Fruit fly (Drosophila melanogaster): Measurements from ENCODE around the gene LManVI.

The LManVI gene

DNA sequence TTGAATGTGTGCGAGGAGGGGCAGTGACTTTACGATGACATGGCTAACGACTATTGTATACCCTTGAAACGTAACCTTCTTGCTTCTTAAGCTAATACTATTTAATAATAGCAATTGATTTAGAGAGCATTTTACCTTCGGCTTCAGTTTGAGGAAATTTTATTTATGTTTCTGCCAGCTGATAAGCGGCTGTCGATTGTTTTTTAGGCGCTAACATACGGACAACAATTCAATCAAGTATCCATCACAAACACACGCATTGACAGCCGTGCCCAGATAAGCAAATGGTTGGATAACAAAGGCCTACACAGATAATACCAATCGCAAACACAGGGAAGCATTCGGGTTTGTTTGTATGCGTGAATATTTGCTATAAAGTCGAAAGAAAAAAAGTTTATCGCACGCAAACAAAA, 42.8 kb downstream of the LManVI start (continued):
- TF ChIP-seq CG17829 (tag; optimal IDR thresholded peaks at IDR 0.05) (peak; percentile 18), ken (GFP tag; IDR thresholded peaks at IDR 0.05) (peak; percentile 49; the same call in 1 of the 3 replicates), Elba2 (GFP tag; optimal IDR thresholded peaks at IDR 0.05) (no peak), ap (GFP tag; IDR thresholded peaks at IDR 0.05) (0 out of 2 replicates have a peak, but pooled peaks have one; percentile 19), org-1 (GFP tag; optimal IDR thresholded peaks at IDR 0.05) (peak; percentile 28), CG7372 (GFP tag; IDR thresholded peaks at IDR 0.05) (no peak), CG12104 (GFP tag; optimal IDR thresholded peaks at IDR 0.05) (no peak), CG2129 (GFP tag; IDR thresholded peaks at IDR 0.05; ENCODE audit: partially characterized antibody) (no peak), ato (GFP tag; IDR thresholded peaks at IDR 0.05; ENCODE audit: partially characterized antibody) (no peak), CG18619 (GFP tag; optimal IDR thresholded peaks at IDR 0.05) (peak; percentile 3), ham (GFP tag; IDR thresholded peaks at IDR 0.05) (no peak), CG15269 (tag; optimal IDR thresholded peaks at IDR 0.05) (peak; percentile 39), Usf (GFP tag; optimal IDR thresholded peaks at IDR 0.05) (no peak), gt (GFP tag; IDR thresholded peaks at IDR 0.05) (no peak), Mrtf (GFP tag; IDR thresholded peaks at IDR 0.05) (no peak), Oli (tag; optimal IDR thresholded peaks at IDR 0.05) (peak; percentile 20), E2f1 (GFP tag; IDR thresholded peaks at IDR 0.05) (0 out of 2 replicates have a peak, but pooled peaks have one; percentile 25), crc (GFP tag; optimal IDR thresholded peaks at IDR 0.05) (peak; percentile 12), CG32532 (GFP tag; IDR thresholded peaks at IDR 0.05) (peak; percentile 79), CG16815 (GFP tag; optimal IDR thresholded peaks at IDR 0.05) (no peak), Spps (tag; optimal IDR thresholded peaks at IDR 0.05) (no peak), pan (optimal IDR thresholded peaks at IDR 0.05) (no peak), pan (GFP tag; optimal IDR thresholded peaks at IDR 0.05 in 1 of 2, IDR thresholded peaks at IDR 0.05 in 1 of 2) (peak in 1 of 2 experiments; percentile 63), CG12942 (GFP tag; optimal IDR thresholded peaks at IDR 0.05) (no peak), CG6654 (GFP tag; optimal IDR thresholded peaks at IDR 0.05) (no peak), z (GFP tag; IDR thresholded peaks at IDR 0.05) (no peak), gsb-n (tag; optimal IDR thresholded peaks at IDR 0.05) (no peak), prd (optimal IDR thresholded peaks at IDR 0.05) (no peak), prd (GFP tag; IDR thresholded peaks at IDR 0.05) (peak; percentile 54), Hr51 (GFP tag; optimal IDR thresholded peaks at IDR 0.05) (peak in 1 of 2 experiments; percentile 26), CG15601 (tag; optimal IDR thresholded peaks at IDR 0.05) (peak; percentile 11), Rfx (GFP tag; IDR thresholded peaks at IDR 0.05) (0 out of 2 replicates have a peak, but pooled peaks have one; percentile 38), Pdp1 (GFP tag; optimal IDR thresholded peaks at IDR 0.05) (peak; percentile 14 to 90), CG6765 (GFP tag; optimal IDR thresholded peaks at IDR 0.05) (no peak), row (GFP tag; IDR thresholded peaks at IDR 0.05) (peak; percentile 93), h (optimal IDR thresholded peaks at IDR 0.05) (no peak), gce (GFP tag; IDR thresholded peaks at IDR 0.05) (0 out of 3 replicates have a peak, but pooled peaks have one; percentile 50), Trl (optimal IDR thresholded peaks at IDR 0.05) (no peak), Trl (GFP tag; optimal IDR thresholded peaks at IDR 0.05) (peak; percentile 30), schlank (tag; optimal IDR thresholded peaks at IDR 0.05) (peak; percentile 26), HmgD (GFP tag; optimal IDR thresholded peaks at IDR 0.05) (no peak), CG15011 (GFP tag; optimal IDR thresholded peaks at IDR 0.05) (peak; percentile 9), CG10274 (GFP tag; optimal IDR thresholded peaks at IDR 0.05) (peak; percentile 5), Doc3 (GFP tag; IDR thresholded peaks at IDR 0.05; ENCODE audit: partially characterized antibody) (no peak), shn (GFP tag; optimal IDR thresholded peaks at IDR 0.05) (peak; percentile 40), CG3163 (GFP tag; optimal IDR thresholded peaks at IDR 0.05) (peak; percentile 26), pros (GFP tag; optimal IDR thresholded peaks at IDR 0.05) (no peak), sens (GFP tag) (peak; percentile 69), CG13775 (GFP tag; optimal IDR thresholded peaks at IDR 0.05) (peak; percentile 29), CG31388 (GFP tag; optimal IDR thresholded peaks at IDR 0.05) (no peak), Tbp (GFP tag; optimal IDR thresholded peaks at IDR 0.05) (no peak), Sin3A (optimal IDR thresholded peaks at IDR 0.05) (no peak), CG7357 (GFP tag; IDR thresholded peaks at IDR 0.05) (0 out of 3 replicates have a peak, but pooled peaks have one; percentile 26)

All from whole organism, embryonic.